Fruit fly (Drosophila melanogaster) whole organism, embryonic: ENCODE results near the gene SmydA-9.
A peak's percentile ranks its signal among the peaks of the same experiment; 100 is the strongest.

Experiments
- Antp ChIP-seq: fragments of 200-800 bp; sonication (Bioruptor generic); optimal IDR thresholded peaks from 3 replicates; lab custom pipeline; 2016; ENCODE audit warnings: missing biosample characterization, missing genetic modification characterization
- Atf-2 ChIP-seq: fragments of 200-800 bp; sonication (Bioruptor generic); optimal IDR thresholded peaks from 2 replicates; lab custom pipeline; 2016; ENCODE audit warnings: missing biosample characterization, missing genetic modification characterization
- Bdp1 ChIP-seq: fragments of 200-800 bp; sonication (Bioruptor generic); optimal IDR thresholded peaks from 3 replicates; lab custom pipeline; 2016; ENCODE audit warnings: missing biosample characterization, missing genetic modification characterization
- CG10366 ChIP-seq: fragments of 200-800 bp; sonication (Bioruptor generic); IDR thresholded peaks from 2 replicates; pipeline ENCODE4 v1.3.6; 2022; ENCODE audit warnings: missing biosample characterization, missing genetic modification characterization
- CG10565 ChIP-seq: fragments of 200-800 bp; sonication (Bioruptor generic); optimal IDR thresholded peaks from 3 replicates; lab custom pipeline; 2016; ENCODE audit warnings: missing biosample characterization, mild to moderate bottlenecking, missing genetic modification characterization
- CG10959 ChIP-seq: fragments of 200-800 bp; sonication (Bioruptor generic); IDR thresholded peaks from 2 replicates; pipeline ENCODE4 v1.3.6; 2022; ENCODE audit warnings: missing biosample characterization, missing genetic modification characterization
- CG11085 ChIP-seq: fragments of 200-800 bp; sonication (Bioruptor generic); IDR thresholded peaks from 2 replicates; pipeline ENCODE4 v1.3.6; 2022; ENCODE audit warnings: missing biosample characterization, missing genetic modification characterization
- CG11560 ChIP-seq: fragments of 200-800 bp; sonication (Bioruptor generic); IDR thresholded peaks from 3 replicates; pipeline ENCODE4 v1.3.6; 2022; ENCODE audit warnings: missing biosample characterization, missing genetic modification characterization
- CG13424 ChIP-seq: fragments of 200-800 bp; sonication (Bioruptor generic); optimal IDR thresholded peaks from 2 replicates; lab custom pipeline; 2019; ENCODE audit warnings: missing biosample characterization, mild to moderate bottlenecking, missing genetic modification characterization, moderate library complexity
- CG14014 ChIP-seq: fragments of 200-800 bp; sonication (Bioruptor generic); IDR thresholded peaks from 2 replicates; pipeline ENCODE4 v1.3.6; 2022; ENCODE audit warnings: missing biosample characterization, missing genetic modification characterization
- CG1603 ChIP-seq: fragments of 200-800 bp; sonication (Bioruptor generic); optimal IDR thresholded peaks from 2 replicates; lab custom pipeline; 2019; ENCODE audit warnings: missing biosample characterization, mild to moderate bottlenecking, missing genetic modification characterization, moderate library complexity
- CG1647 ChIP-seq: fragments of 200-800 bp; sonication (Bioruptor generic); optimal IDR thresholded peaks from 3 replicates; lab custom pipeline; 2016; ENCODE audit warnings: missing biosample characterization, missing genetic modification characterization
- CG17328 ChIP-seq: fragments of 200-800 bp; sonication (Bioruptor generic); IDR thresholded peaks from 2 replicates; pipeline ENCODE4 v1.3.6; 2022; ENCODE audit warnings: missing biosample characterization, missing genetic modification characterization
- CG17359 ChIP-seq: fragments of 200-800 bp; sonication (Bioruptor generic); optimal IDR thresholded peaks from 3 replicates; lab custom pipeline; 2018; ENCODE audit warnings: missing biosample characterization, mild to moderate bottlenecking, missing genetic modification characterization, moderate library complexity
- CG17568 ChIP-seq: fragments of 200-800 bp; sonication (Bioruptor generic); optimal IDR thresholded peaks from 2 replicates; lab custom pipeline; 2018; ENCODE audit warnings: missing biosample characterization, mild to moderate bottlenecking, missing genetic modification characterization, moderate library complexity
- CG2116 ChIP-seq: fragments of 200-800 bp; sonication (Bioruptor generic); optimal IDR thresholded peaks from 3 replicates; lab custom pipeline; 2018; ENCODE audit warnings: missing biosample characterization, mild to moderate bottlenecking, missing genetic modification characterization
- CG2678 ChIP-seq: fragments of 200-800 bp; sonication (Bioruptor generic); optimal IDR thresholded peaks from 3 replicates; lab custom pipeline; 2019; ENCODE audit warnings: missing biosample characterization, mild to moderate bottlenecking, missing genetic modification characterization, moderate library complexity
- CG33557 ChIP-seq: fragments of 200-800 bp; sonication (Bioruptor generic); optimal IDR thresholded peaks from 2 replicates; lab custom pipeline; 2019; ENCODE audit warnings: missing biosample characterization, mild to moderate bottlenecking, missing genetic modification characterization, moderate library complexity
- CG43689 ChIP-seq: fragments of 200-800 bp; sonication (Bioruptor generic); IDR thresholded peaks from 2 replicates; pipeline ENCODE4 v1.3.6; 2022; ENCODE audit warnings: missing biosample characterization, missing genetic modification characterization
- CG7745 ChIP-seq: fragments of 200-800 bp; sonication (Bioruptor generic); optimal IDR thresholded peaks from 2 replicates; lab custom pipeline; 2018; ENCODE audit warnings: missing biosample characterization, mild to moderate bottlenecking, missing genetic modification characterization, moderate library complexity
- Chrac-16 ChIP-seq: fragments of 200-800 bp; sonication (Bioruptor generic); optimal IDR thresholded peaks from 3 replicates; lab custom pipeline; 2016; ENCODE audit warnings: missing biosample characterization, missing genetic modification characterization
- Dfd ChIP-seq, 2 experiments: fragments of >200 bp; optimal IDR thresholded peaks; 2 replicates each; lab custom pipeline; 2017; ENCODE audit warnings: missing biosample characterization in 2 of 2, missing genetic modification characterization in 2 of 2
- Drgx ChIP-seq: fragments of 200-800 bp; sonication (Bioruptor generic); IDR thresholded peaks from 2 replicates; pipeline ENCODE4 v1.3.6; 2022; ENCODE audit warnings: missing biosample characterization, missing genetic modification characterization
- Ets65A ChIP-seq: fragments of 200-800 bp; sonication (Bioruptor generic); peaks from one replicate; lab custom pipeline; 2016; ENCODE audit warnings: missing biosample characterization, missing genetic modification characterization
- Gsc ChIP-seq: fragments of 200-800 bp; sonication (Bioruptor generic); IDR thresholded peaks from 2 replicates; pipeline ENCODE4 v1.3.6; 2022; ENCODE audit warnings: missing biosample characterization, missing genetic modification characterization
- MBD-R2 ChIP-seq: fragments of 200-800 bp; sonication (Bioruptor generic); IDR thresholded peaks from 2 replicates; pipeline ENCODE4 v1.3.6; 2022; ENCODE audit warnings: missing biosample characterization, missing genetic modification characterization
- Max ChIP-seq: fragments of 200-800 bp; sonication (Bioruptor generic); optimal IDR thresholded peaks from 2 replicates; lab custom pipeline; 2016; ENCODE audit warnings: missing biosample characterization, mild to moderate bottlenecking, missing genetic modification characterization
- Med ChIP-seq: fragments of 200-800 bp; sonication (Bioruptor generic); peaks from one replicate; lab custom pipeline; 2016; ENCODE audit warnings: missing biosample characterization, missing genetic modification characterization, mild to moderate bottlenecking, inconsistent platforms, moderate library complexity
- NfI ChIP-seq: fragments of 200-800 bp; sonication (Bioruptor generic); optimal IDR thresholded peaks from 3 replicates; lab custom pipeline; 2018; ENCODE audit warnings: missing biosample characterization, mild to moderate bottlenecking, missing genetic modification characterization, moderate library complexity
- Opbp ChIP-seq: fragments of 200-800 bp; sonication (Bioruptor generic); IDR thresholded peaks from 3 replicates; pipeline ENCODE4 v1.3.6; 2022; ENCODE audit warnings: missing biosample characterization, missing genetic modification characterization; ENCODE audit not compliant: partially characterized antibody
- Rx ChIP-seq: fragments of 200-800 bp; sonication (Bioruptor generic); IDR thresholded peaks from 2 replicates; pipeline ENCODE4 v1.3.6; 2022; ENCODE audit warnings: missing biosample characterization, missing genetic modification characterization
- Sry-β ChIP-seq: fragments of 200-800 bp; sonication (Bioruptor generic); optimal IDR thresholded peaks from 2 replicates; lab custom pipeline; 2018; ENCODE audit warnings: missing biosample characterization, mild to moderate bottlenecking, missing genetic modification characterization, moderate library complexity
- amos ChIP-seq: fragments of 200-800 bp; sonication (Bioruptor generic); IDR thresholded peaks from 2 replicates; pipeline ENCODE4 v1.3.6; 2022; ENCODE audit warnings: missing biosample characterization, missing genetic modification characterization; ENCODE audit not compliant: partially characterized antibody
- ase ChIP-seq: fragments of 200-800 bp; sonication (Bioruptor generic); IDR thresholded peaks from 3 replicates; pipeline ENCODE4 v1.3.6; 2022; ENCODE audit warnings: missing biosample characterization, missing genetic modification characterization
- bab2 ChIP-seq: fragments of 200-800 bp; sonication (Bioruptor generic); optimal IDR thresholded peaks from 2 replicates; lab custom pipeline; 2016; ENCODE audit warnings: missing biosample characterization, missing genetic modification characterization
- crp ChIP-seq, 2 experiments: fragments of 200-800 bp; sonication (Bioruptor generic); optimal IDR thresholded peaks; 2 replicates in 1 of 2; 3 replicates in 1 of 2; lab custom pipeline; 2017; ENCODE audit warnings: missing biosample characterization in 2 of 2, missing genetic modification characterization in 2 of 2, mild to moderate bottlenecking in 1 of 2, moderate library complexity in 1 of 2
- eve ChIP-seq, 2 experiments: fragments of >200 bp; optimal IDR thresholded peaks; 2 replicates each; lab custom pipeline; 2017; ENCODE audit warnings: missing biosample characterization in 2 of 2, missing genetic modification characterization in 2 of 2
- eyg ChIP-seq: fragments of 200-800 bp; sonication (Bioruptor generic); optimal IDR thresholded peaks from 3 replicates; lab custom pipeline; 2016; ENCODE audit warnings: missing biosample characterization, missing genetic modification characterization
- ftz-f1 ChIP-seq: fragments of 200-800 bp; sonication (Bioruptor generic); optimal IDR thresholded peaks from 2 replicates; lab custom pipeline; 2016; ENCODE audit warnings: missing biosample characterization, missing genetic modification characterization
- grn ChIP-seq: fragments of 200-800 bp; sonication (Bioruptor generic); optimal IDR thresholded peaks from 3 replicates; lab custom pipeline; 2017; ENCODE audit warnings: missing biosample characterization, missing genetic modification characterization
- jumu ChIP-seq: fragments of 200-800 bp; sonication (Bioruptor generic); optimal IDR thresholded peaks from 3 replicates; lab custom pipeline; 2016; ENCODE audit warnings: missing biosample characterization, missing genetic modification characterization
- ken ChIP-seq: fragments of 200-800 bp; sonication (Bioruptor generic); IDR thresholded peaks from 3 replicates; pipeline ENCODE4 v1.3.6; 2022; ENCODE audit warnings: missing biosample characterization, missing genetic modification characterization
- lmd ChIP-seq: fragments of 200-800 bp; sonication (Bioruptor generic); IDR thresholded peaks from 2 replicates; pipeline ENCODE4 v1.3.6; 2022; ENCODE audit warnings: missing biosample characterization, missing genetic modification characterization
- prd ChIP-seq, 3 experiments: fragments of >200 bp in 2 of 3; fragments of 200-800 bp in 1 of 3; sonication (Bioruptor generic) in 1 of 3; optimal IDR thresholded peaks in 2 of 3; IDR thresholded peaks in 1 of 3; 2 replicates in 2 of 3; 3 replicates in 1 of 3; pipeline versions ENCODE4 v1.3.6 to Lab custom; 2017 to 2022; ENCODE audit warnings: missing biosample characterization in 1 of 3, missing genetic modification characterization in 1 of 3
- sim ChIP-seq: fragments of 200-800 bp; sonication (Bioruptor generic); IDR thresholded peaks from 2 replicates; pipeline ENCODE4 v1.3.6; 2022; ENCODE audit warnings: missing biosample characterization, missing genetic modification characterization
- so ChIP-seq: fragments of 200-800 bp; sonication (Bioruptor generic); IDR thresholded peaks from 3 replicates; pipeline ENCODE4 v1.3.6; 2022; ENCODE audit warnings: missing biosample characterization, missing genetic modification characterization
- ssp ChIP-seq: fragments of 200-800 bp; sonication (Bioruptor generic); IDR thresholded peaks from 2 replicates; pipeline ENCODE4 v1.3.6; 2022; ENCODE audit warnings: missing biosample characterization, missing genetic modification characterization
- tll ChIP-seq, 2 experiments: fragments of 200-800 bp in 1 of 2; fragments of >200 bp in 1 of 2; sonication (Bioruptor generic) in 1 of 2; optimal IDR thresholded peaks; 2 replicates each; lab custom pipeline; 2017 to 2019; ENCODE audit warnings: missing biosample characterization in 2 of 2, missing genetic modification characterization in 2 of 2, mild to moderate bottlenecking in 1 of 2, moderate library complexity in 1 of 2
- tup ChIP-seq: fragments of 200-800 bp; sonication (Bioruptor generic); optimal IDR thresholded peaks from 2 replicates; lab custom pipeline; 2016; ENCODE audit warnings: missing biosample characterization, mild to moderate bottlenecking, missing genetic modification characterization, moderate library complexity
- vfl ChIP-seq: fragments of 200-800 bp; sonication (Bioruptor generic); optimal IDR thresholded peaks from 2 replicates; lab custom pipeline; 2016; ENCODE audit warnings: missing biosample characterization, missing genetic modification characterization
- vvl ChIP-seq: fragments of 200-800 bp; sonication (Bioruptor generic); IDR thresholded peaks from 2 replicates; pipeline ENCODE4 v1.3.6; 2022; ENCODE audit warnings: missing biosample characterization, missing genetic modification characterization

Gene SmydA-9

DNA sequence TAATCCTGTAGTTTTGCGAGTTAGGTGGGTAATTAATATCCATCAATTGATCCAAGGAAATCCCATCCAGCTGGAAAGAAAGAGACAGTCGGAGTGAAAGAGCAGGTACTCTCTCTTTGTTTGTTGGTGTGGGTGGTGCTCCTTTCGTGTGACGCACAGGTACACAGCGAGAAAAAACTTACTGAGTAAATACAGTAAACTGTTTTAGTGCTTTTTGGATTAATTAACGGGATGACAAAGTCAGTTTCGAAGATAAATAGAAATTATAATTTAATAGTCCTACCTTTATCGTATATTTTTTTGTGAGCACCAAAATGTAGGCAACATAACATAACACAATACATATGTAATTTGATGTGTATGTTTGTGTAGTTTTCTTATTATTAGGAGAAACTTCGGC, 37.4 kb upstream of the SmydA-9 start (continued):
- TF ChIP-seq tll (GFP tag; optimal IDR thresholded peaks at IDR 0.05; lab: Kevin White, UChicago) (no peak), amos (GFP tag; lab: Robert Waterston, UW) (no peak), Antp (no peak), CG2116 (peak; percentile 7), Atf-2 (GFP tag; lab: Kevin White, UChicago) (no peak), CG10959 (no peak), CG7745 (tag; lab: Kevin White, UChicago) (no peak), eve (GFP tag; optimal IDR thresholded peaks at IDR 0.05; lab: Kevin White, UChicago) (no peak), ase (GFP tag; lab: Robert Waterston, UW) (no peak), Dfd (GFP tag; optimal IDR thresholded peaks at IDR 0.05; lab: Kevin White, UChicago) (no peak), tup (GFP tag; lab: Kevin White, UChicago) (no peak), grn (GFP tag; lab: Kevin White, UChicago) (no peak), crp (GFP tag; optimal IDR thresholded peaks at IDR 0.05; lab: Kevin White, UChicago) (no peak), vvl (GFP tag; lab: Robert Waterston, UW) (peak; percentile 29; the same call in 1 of the 2 replicates), CG10565 (GFP tag; lab: Kevin White, UChicago) (no peak), prd (optimal IDR thresholded peaks at IDR 0.05; lab: Kevin White, UChicago) (no peak), prd (GFP tag; IDR thresholded peaks at IDR 0.05; lab: Robert Waterston, UW) (peak; percentile 53; the same call in 2 of the 3 replicates), NfI (no peak), so (GFP tag; lab: Robert Waterston, UW) (no peak), Drgx (GFP tag; lab: Robert Waterston, UW) (peak; percentile 39; the same call in 1 of the 2 replicates), bab2 (GFP tag; lab: Kevin White, UChicago) (no peak), Max (GFP tag; lab: Kevin White, UChicago) (no peak), lmd (GFP tag; lab: Robert Waterston, UW) (peak; percentile 15; the same call in 1 of the 2 replicates), eyg (no peak), Opbp (GFP tag; lab: Robert Waterston, UW) (no peak), vfl (no peak), CG17359 (tag; lab: Kevin White, UChicago) (peak; percentile 24), CG17328 (GFP tag; lab: Robert Waterston, UW) (peak; percentile 46; the same call in 1 of the 2 replicates), CG33557 (no peak), MBD-R2 (GFP tag; lab: Robert Waterston, UW) (no peak; the same call in 1 of the 2 replicates), jumu (GFP tag; lab: Kevin White, UChicago) (no peak), CG11085 (GFP tag; lab: Robert Waterston, UW) (no peak), CG2678 (tag; lab: Kevin White, UChicago) (no peak), CG1647 (GFP tag; lab: Kevin White, UChicago) (no peak), CG11560 (no peak), CG17568 (GFP tag; lab: Kevin White, UChicago) (no peak), CG10366 (no peak), Sry-β (GFP tag; lab: Kevin White, UChicago) (no peak), Gsc (no peak), sim (no peak), Rx (no peak), Med (peak; percentile 54), Bdp1 (GFP tag; lab: Kevin White, UChicago) (no peak), ssp (no peak), Chrac-16 (GFP tag; lab: Kevin White, UChicago) (peak; percentile 24), Ets65A (peak; percentile 72), CG1603 (tag; lab: Kevin White, UChicago) (peak; percentile 22), CG43689 (GFP tag; lab: Robert Waterston, UW) (no peak), CG13424 (tag; lab: Kevin White, UChicago) (peak; percentile 14), ken (GFP tag; lab: Robert Waterston, UW) (no peak), ftz-f1 (GFP tag; lab: Kevin White, UChicago) (no peak), CG14014 (no peak)
